Worm (Caenorhabditis elegans) whole organism, L4/young adult: ENCODE data around the gene F58A4.1.
A peak's percentile ranks its signal among the peaks of the same experiment; 100 is the strongest.

Experiments used
- W03F9.2 ChIP-seq: fragments of 150-350 bp; optimal IDR thresholded peaks from 2 replicates; lab custom pipeline; 2014; ENCODE audit warnings: missing biosample characterization, missing genetic modification characterization
- dao-5 ChIP-seq: sonication (generic microtip); optimal IDR thresholded peaks from 2 replicates; lab custom pipeline; 2016; ENCODE audit warnings: missing genotype, missing genetic modification characterization, moderate library complexity, missing compliant biosample characterization
- him-1 ChIP-seq: sonication (generic microtip); optimal IDR thresholded peaks from 2 replicates; lab custom pipeline; 2016; ENCODE audit warnings: missing genotype, missing genetic modification reagents, missing genetic modification characterization, missing compliant biosample characterization

Gene F58A4.1

DNA sequence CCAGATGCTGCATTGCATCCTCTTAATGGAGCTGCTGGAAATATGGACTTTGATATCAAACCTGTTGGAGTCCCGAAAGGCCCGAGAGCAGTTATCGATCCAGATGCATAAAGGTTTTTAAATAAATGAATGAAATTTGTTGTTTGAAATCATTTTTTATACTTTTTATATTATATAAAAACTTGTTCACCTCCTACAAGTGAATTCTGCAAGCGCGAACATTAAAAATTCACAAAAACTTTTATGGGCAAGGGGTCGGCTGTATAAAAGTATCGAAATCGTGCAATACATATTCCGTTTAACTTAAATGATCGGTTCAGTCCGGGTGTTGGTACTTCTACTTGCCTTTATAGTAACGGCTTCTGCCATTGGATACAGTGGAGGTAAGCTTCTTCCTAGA, at the start of gene F58A4.1:
Gene F58A4.1 (plus strand): TSS at position 301 of the 400 bp plus-strand sequence.
- no peak for TF ChIP-seq dao-5
- no peak for TF ChIP-seq W03F9.2 (tag; lab: Kevin White, UChicago)
- TF ChIP-seq him-1 (tag; lab: Kevin White, UChicago) = no peak

DNA sequence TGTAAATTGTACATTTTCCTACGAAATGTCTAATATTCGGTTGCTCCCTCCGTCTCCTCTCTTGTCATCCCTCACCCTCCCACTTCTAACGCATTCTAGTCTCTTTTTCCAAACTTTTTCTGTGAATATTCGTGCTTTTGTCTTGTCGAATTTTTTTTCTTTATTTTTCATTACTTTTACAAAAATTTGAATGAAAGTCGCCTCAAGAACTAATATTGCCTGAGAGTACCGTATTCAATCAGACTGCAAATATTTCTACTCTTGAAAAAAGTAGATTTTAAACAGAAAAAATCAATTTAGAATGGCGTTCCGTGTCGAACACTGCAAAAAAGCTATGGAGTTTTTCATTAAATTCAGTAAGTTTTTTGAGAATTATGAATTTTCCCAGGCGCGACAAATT, 42.0 kb upstream of the F58A4.1 start, which contains the start of gene ZK1098.11:
Gene ZK1098.11 (plus strand): TSS at position 301 of the 400 bp plus-strand sequence.
- TF ChIP-seq dao-5 = no peak
- TF ChIP-seq him-1 (tag; lab: Kevin White, UChicago) = no peak
- no peak for TF ChIP-seq W03F9.2 (tag; lab: Kevin White, UChicago)

DNA sequence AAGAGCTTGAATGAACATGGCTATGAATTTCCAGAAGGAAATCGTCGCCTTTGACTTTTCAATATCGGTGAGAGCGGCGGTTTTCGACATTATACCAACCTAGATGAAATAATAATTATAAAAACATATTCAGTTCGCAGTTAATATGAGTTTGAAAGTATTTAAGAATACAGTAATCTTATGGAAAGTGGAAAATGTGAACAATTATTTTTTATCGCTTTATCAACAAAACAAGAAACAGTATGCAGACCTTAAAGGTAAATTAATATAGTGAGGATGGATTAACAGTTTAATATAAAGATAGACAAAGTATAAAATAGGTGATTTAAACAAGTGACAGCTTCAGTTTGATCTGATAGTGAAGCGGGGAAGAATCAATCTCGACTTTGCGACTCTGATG, 39.8 kb upstream of the F58A4.1 start, which contains the start of gene C48B4.6:
Gene C48B4.6 (minus strand): TSS at position 101 of the 400 bp plus-strand sequence.
- TF ChIP-seq dao-5 (no peak), W03F9.2 (tag; lab: Kevin White, UChicago) (no peak), him-1 (tag; lab: Kevin White, UChicago) (no peak)

DNA sequence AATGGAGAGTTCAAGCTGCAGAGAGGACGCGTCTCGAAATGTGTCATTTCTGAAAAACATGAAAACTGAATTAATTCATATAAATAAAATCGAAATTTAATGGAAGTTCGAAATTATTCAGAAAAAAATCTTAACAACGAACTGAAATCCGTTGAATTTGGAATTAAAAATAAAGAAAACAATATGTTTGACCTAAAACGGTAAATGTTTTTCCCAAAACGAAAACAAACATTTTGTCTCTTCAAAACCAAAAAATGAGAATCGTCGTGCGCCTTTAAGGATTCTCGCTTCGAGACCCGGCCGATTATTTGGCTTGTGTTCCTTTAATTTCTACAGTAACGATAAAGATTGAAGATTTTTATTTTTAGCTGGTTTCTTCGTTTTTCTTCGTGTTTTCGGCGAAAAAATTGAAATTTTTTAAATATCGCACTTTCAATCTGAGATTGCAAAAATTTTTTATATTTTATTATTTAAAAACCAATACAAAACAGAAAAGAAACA, 38.8 kb upstream of the F58A4.1 start, which contains the start of gene C48B4.7:
Gene C48B4.7 (minus strand): TSS at position 51 of the 501 bp plus-strand sequence.
- no peak for TF ChIP-seq dao-5
- TF ChIP-seq W03F9.2 (tag; lab: Kevin White, UChicago) = peak; percentile 15
- no peak for TF ChIP-seq him-1 (tag; lab: Kevin White, UChicago)

DNA sequence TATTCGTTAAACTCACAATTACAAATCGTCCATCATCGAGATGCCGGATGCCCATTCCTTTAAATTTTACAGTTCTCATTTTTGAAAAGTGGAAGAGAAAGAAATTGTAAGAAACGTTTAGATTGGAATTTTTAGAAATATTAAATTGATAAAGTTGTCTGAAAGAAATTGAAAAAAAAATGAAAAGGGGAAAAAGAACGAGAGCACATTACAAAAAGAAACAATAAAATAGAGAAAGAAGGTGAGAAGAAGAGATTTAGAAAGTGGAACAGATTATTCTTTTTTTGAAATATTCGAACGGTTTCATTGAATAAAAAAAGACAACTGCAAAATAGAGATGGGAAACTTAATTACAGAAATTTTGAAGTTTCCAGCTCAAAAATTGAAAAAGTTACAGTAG, 37.1 kb upstream of the F58A4.1 start, which contains the start of gene C48B4.8:
Gene C48B4.8 (minus strand): TSS at position 101 of the 400 bp plus-strand sequence.
- TF ChIP-seq dao-5 (no peak), W03F9.2 (tag; lab: Kevin White, UChicago) (no peak)

DNA sequence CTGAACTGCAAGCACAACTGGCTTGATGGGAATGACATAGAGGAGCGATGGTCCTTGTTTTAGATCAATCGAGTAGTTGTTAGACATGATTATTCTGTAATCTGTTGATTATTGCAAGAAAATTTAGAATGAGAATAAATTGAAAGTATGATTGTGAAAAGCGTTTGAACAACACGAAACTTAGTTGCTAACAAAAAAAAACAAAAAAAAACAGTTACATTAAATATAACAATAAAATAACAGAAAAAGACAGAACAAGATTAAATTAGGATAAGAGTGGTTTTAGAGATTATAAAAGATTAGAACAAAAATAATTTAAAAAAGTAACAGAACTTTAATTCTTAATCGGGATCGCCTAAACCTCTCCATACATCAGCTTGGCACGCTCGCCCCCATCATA, 35.0 kb upstream of the F58A4.1 start, which contains the start of gene C48B4.9:
Gene C48B4.9 (minus strand): TSS at position 101 of the 400 bp plus-strand sequence.
- TF ChIP-seq W03F9.2 (tag; lab: Kevin White, UChicago) (no peak), dao-5 (no peak), him-1 (tag; lab: Kevin White, UChicago) (no peak)

DNA sequence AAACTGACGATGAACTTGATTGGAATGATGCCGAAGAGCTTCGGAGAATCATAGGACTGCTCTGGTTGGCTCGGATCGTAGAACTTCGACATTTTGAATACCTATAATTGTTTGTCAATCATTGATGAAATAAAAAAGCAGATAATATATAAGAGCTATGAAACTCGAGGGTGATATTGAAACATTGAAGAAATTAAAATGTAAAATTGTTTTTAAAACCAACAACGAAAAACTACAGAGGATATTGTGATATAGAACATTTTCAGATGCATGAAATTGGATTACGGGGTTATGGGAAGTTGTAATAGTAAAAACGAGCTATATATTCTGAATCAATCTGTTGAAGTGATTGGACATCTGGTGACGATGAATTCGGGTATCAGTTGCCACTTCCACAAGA, 33.9 kb upstream of the F58A4.1 start, which contains the start of gene C48B4.10:
Gene C48B4.10 (minus strand): TSS at position 101 of the 400 bp plus-strand sequence.
- TF ChIP-seq dao-5 (no peak), him-1 (tag; lab: Kevin White, UChicago) (no peak), W03F9.2 (tag; lab: Kevin White, UChicago) (no peak)

DNA sequence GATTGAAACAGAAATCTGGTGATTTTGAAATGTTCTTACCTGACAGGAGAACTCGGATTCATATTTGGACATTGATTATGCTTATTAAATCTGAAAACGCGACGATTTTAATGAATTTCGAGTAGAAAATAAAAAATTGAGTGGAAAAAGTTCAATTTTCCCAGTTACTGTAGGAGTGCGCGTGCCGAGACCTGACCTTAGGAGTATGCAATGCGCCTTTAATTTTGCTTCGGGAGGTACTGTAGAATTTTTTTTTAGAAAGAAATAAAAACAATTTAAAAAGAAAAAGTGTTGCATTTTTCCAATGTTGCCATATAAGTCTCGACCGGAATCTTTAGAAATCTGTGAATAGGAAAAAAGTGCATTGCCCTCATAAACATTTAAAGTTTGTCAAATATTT, 32.3 kb upstream of the F58A4.1 start, which contains the start of gene C48B4.11:
Gene C48B4.11 (minus strand): TSS at position 143 of the 400 bp plus-strand sequence.
- TF ChIP-seq dao-5 (no peak), him-1 (tag; lab: Kevin White, UChicago) (no peak), W03F9.2 (tag; lab: Kevin White, UChicago) (no peak)

DNA sequence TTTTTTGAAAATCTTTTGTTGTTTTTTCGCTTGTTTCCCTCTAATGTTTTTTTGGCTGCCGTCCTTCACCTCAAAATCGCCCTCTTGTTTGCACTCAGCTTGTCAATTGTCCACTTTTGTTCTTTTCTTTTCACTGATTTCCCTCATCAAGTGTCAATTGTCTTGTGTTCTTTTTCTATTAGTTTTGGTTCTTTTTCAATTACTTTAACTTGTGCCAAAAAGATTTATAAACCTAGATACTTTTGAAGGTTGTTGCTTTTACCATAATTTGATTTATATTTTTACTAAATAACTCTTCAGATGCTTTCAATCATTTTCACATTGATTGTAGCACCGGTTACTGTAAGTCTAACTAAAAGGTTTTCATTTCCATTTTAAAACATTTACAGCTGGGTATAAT, 29.8 kb upstream of the F58A4.1 start, which contains the start of gene C48B4.13:
Gene C48B4.13 (plus strand): TSS at position 301 of the 400 bp plus-strand sequence.
- TF ChIP-seq dao-5 (no peak), him-1 (tag; lab: Kevin White, UChicago) (no peak), W03F9.2 (tag; lab: Kevin White, UChicago) (no peak)

DNA sequence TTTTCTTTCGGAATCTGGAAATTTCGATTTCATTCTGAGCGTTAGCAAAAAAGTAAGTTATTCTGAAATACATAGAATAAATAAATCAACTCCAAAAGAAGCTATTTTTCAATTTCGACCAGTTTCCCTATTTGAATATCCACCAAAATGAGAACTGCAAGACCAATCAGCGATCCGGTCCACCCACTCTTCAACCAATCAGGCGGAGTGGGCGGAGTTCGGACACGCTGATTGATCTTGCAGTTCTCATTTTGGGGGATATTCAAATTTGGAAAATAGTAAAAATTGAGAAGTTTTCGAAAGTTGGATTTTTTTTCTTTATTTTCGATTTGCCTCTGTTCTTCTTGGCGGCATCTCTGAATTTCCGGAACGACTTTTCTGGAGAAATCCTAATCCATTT, 27.4 kb upstream of the F58A4.1 start:
- no peak for TF ChIP-seq him-1 (tag; lab: Kevin White, UChicago)
- no peak for TF ChIP-seq W03F9.2 (tag; lab: Kevin White, UChicago)
- no peak for TF ChIP-seq dao-5

DNA sequence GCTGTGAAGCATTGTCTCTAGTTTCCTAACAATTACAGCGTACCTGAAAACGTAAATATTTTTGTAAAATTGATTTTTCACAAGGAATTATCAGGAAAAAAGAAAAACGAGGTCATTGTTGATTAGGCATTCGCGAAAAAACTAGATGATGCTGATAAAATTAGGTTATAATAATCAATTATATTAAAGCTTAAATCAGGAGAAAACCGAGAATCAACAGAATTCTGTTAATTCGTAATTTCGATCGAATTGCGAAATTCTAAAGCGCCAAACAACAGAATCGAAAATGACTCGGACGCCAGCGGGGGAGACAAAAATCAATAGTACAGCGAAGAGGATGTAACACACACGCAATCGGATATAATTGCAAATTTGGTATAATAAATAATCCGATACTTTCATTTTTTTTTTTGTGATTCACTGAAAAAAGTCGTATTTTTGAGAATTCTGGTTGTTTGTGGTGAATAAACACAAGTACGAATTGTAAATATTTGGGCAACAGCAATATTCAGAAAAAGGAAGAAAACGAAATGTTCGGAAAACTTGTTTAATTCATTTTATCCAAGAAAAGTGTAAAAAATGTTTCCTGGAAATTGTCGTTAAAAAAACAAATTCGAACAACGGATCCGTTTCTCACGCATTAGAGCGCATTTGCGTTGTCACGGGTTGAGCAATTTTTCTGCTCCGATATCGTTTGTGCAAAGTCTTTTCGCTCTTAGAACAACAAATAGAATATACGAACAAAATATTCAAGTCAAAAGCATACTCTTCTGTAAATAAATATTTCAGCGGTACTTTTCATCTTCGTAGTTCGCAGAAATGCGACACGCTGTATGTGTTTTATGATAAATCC, 18.0 kb upstream of the F58A4.1 start, which contains the start of gene ced-7:
Gene ced-7 (minus strand): TSS at position 51 of the 853 bp plus-strand sequence.
- TF ChIP-seq dao-5 = no peak

DNA sequence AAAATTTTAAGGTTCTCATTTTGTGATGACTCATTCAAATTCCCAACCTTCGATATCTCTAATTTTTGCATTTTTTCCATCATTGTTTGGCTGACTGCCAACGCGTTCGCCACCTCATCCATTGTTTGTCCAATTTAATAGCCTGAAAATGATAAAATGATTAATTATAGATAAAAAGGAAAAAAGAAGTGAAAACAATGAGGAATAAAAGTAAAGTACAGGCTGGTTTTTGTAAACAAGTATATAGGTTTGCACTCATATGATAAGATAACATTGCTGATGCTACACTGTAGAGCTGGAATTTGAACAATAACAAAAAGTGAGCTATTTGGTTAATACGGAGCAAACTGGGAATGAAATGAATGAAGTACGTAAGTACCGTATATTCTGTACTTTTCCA, 16.0 kb upstream of the F58A4.1 start, which contains the start of gene C48B4.3:
Gene C48B4.3 (minus strand): TSS at position 149 of the 400 bp plus-strand sequence.
- TF ChIP-seq dao-5 (no peak), him-1 (tag; lab: Kevin White, UChicago) (no peak), W03F9.2 (tag; lab: Kevin White, UChicago) (no peak)

DNA sequence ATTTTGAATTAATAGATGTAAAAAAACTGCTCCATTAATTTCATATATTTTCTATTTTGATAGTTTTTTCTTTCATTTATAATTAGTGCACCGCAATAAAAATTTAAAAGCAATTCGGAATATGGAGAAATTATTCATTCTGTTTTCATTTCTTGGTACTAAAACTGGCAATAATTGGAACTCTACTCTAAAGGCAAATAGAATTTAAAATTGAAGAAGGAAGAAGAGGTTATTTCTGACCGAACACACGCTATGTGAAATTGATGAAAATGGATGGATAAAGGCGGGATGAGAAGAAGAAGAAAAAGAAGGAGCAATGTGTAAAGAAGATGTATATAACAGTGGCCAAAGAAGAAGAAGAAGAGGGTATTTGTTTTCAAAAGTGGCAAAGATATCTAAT, 15.0 kb upstream of the F58A4.1 start:
- TF ChIP-seq W03F9.2 (tag; lab: Kevin White, UChicago) (no peak), him-1 (tag; lab: Kevin White, UChicago) (no peak), dao-5 (no peak)

DNA sequence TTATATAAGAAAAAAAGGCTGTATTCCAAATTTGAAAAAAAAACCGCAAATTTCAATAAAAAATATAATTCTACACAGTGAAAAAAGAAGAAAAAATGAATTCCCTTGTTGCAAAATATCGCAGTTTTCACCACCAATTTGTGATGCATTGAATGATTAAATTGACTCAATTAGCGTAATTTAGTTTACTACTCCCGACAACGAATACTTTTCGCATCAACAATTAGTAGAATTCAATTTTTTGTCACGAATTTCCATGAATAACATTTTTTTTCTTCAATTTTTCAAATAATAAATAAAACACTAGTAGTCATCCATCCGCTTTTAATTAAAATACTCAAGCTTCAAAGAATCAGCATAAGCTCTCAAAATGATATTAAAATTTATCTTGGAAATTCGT, 13.0 kb upstream of the F58A4.1 start:
- TF ChIP-seq W03F9.2 (tag; lab: Kevin White, UChicago) (no peak), him-1 (tag; lab: Kevin White, UChicago) (no peak), dao-5 (no peak)
